Worm (Caenorhabditis elegans) whole organism, late embryonic: Measurements from ENCODE around the gene F09B12.5.

Source experiments
- C08G9.2 ChIP-seq: sonication (generic microtip); optimal IDR thresholded peaks from 2 replicates; lab custom pipeline; 2016; ENCODE audit warnings: mild to moderate bottlenecking, missing genetic modification characterization, moderate library complexity, missing compliant biosample characterization
- K02D7.2 ChIP-seq: sonication (generic microtip); optimal IDR thresholded peaks from 2 replicates; lab custom pipeline; 2017; ENCODE audit warnings: mild to moderate bottlenecking, missing genetic modification characterization, missing compliant biosample characterization
- T23F11.4 ChIP-seq: fragments of 200-800 bp; sonication (Bioruptor generic); optimal IDR thresholded peaks from 2 replicates; lab custom pipeline; 2018; ENCODE audit warnings: mild to moderate bottlenecking, missing genetic modification characterization, missing compliant biosample characterization
- Y22D7AL.16 ChIP-seq: sonication (generic microtip); optimal IDR thresholded peaks from 2 replicates; lab custom pipeline; 2016; ENCODE audit warnings: missing genetic modification characterization, missing compliant biosample characterization
- ahr-1 ChIP-seq: sonication (generic microtip); optimal IDR thresholded peaks from 2 replicates; lab custom pipeline; 2016; ENCODE audit warnings: missing genetic modification characterization, missing compliant biosample characterization
- ceh-18 ChIP-seq: sonication (generic microtip); optimal IDR thresholded peaks from 2 replicates; lab custom pipeline; 2016; ENCODE audit warnings: missing genetic modification characterization, missing compliant biosample characterization
- ceh-19 ChIP-seq: fragments of 200-800 bp; sonication (Bioruptor generic); optimal IDR thresholded peaks from 2 replicates; lab custom pipeline; 2018; ENCODE audit warnings: mild to moderate bottlenecking, missing genetic modification characterization, missing compliant biosample characterization
- ceh-24 ChIP-seq: sonication (generic microtip); optimal IDR thresholded peaks from 2 replicates; lab custom pipeline; 2016; ENCODE audit warnings: mild to moderate bottlenecking, missing genetic modification characterization, missing compliant biosample characterization
- ceh-31 ChIP-seq: sonication (generic microtip); optimal IDR thresholded peaks from 2 replicates; lab custom pipeline; 2016; ENCODE audit warnings: missing genetic modification characterization, missing compliant biosample characterization
- ceh-34 ChIP-seq: sonication (generic microtip); optimal IDR thresholded peaks from 2 replicates; lab custom pipeline; 2016; ENCODE audit warnings: mild to moderate bottlenecking, missing genetic modification characterization, missing compliant biosample characterization
- ceh-45 ChIP-seq: fragments of 200-800 bp; sonication (Bioruptor generic); IDR thresholded peaks from 2 replicates; pipeline ENCODE4 v1.3.6; 2022; ENCODE audit warnings: missing genetic modification reagents, missing genetic modification characterization, missing compliant biosample characterization
- che-1 ChIP-seq: sonication (generic microtip); optimal IDR thresholded peaks from 2 replicates; lab custom pipeline; 2016; ENCODE audit warnings: mild to moderate bottlenecking, missing genetic modification characterization, missing compliant biosample characterization
- dmd-4 ChIP-seq: sonication (generic microtip); optimal IDR thresholded peaks from 2 replicates; lab custom pipeline; 2016; ENCODE audit warnings: borderline replicate concordance, missing genetic modification characterization, missing compliant biosample characterization
- elt-2 ChIP-seq: sonication (generic microtip); optimal IDR thresholded peaks from 2 replicates; lab custom pipeline; 2016; ENCODE audit warnings: missing genetic modification reagents, missing genetic modification characterization, missing compliant biosample characterization
- elt-4 ChIP-seq: sonication (generic microtip); optimal IDR thresholded peaks from 2 replicates; lab custom pipeline; 2016; ENCODE audit warnings: missing genetic modification characterization, missing compliant biosample characterization
- fax-1 ChIP-seq: sonication (generic microtip); optimal IDR thresholded peaks from 2 replicates; lab custom pipeline; 2016; ENCODE audit warnings: missing genotype, missing genetic modification characterization, missing compliant biosample characterization
- fkh-6 ChIP-seq: sonication (generic microtip); optimal IDR thresholded peaks from 2 replicates; lab custom pipeline; 2016; ENCODE audit warnings: missing genetic modification characterization, missing compliant biosample characterization
- hlh-15 ChIP-seq: sonication (generic microtip); optimal IDR thresholded peaks from 2 replicates; lab custom pipeline; 2016; ENCODE audit warnings: missing genetic modification characterization, missing compliant biosample characterization
- hlh-30 ChIP-seq: sonication (generic microtip); optimal IDR thresholded peaks from 2 replicates; lab custom pipeline; 2017; ENCODE audit warnings: antibody characterized with exemption, missing genetic modification characterization, missing compliant biosample characterization; ENCODE audit not compliant: insufficient read depth
- hlh-6 ChIP-seq: sonication (generic microtip); optimal IDR thresholded peaks from 2 replicates; lab custom pipeline; 2016; ENCODE audit warnings: missing genotype, missing genetic modification characterization, missing compliant biosample characterization
- lim-6 ChIP-seq: sonication (generic microtip); optimal IDR thresholded peaks from 2 replicates; lab custom pipeline; 2016; ENCODE audit warnings: missing genetic modification characterization, missing compliant biosample characterization
- lin-11 ChIP-seq: fragments of 200-800 bp; sonication (Bioruptor generic); optimal IDR thresholded peaks from 2 replicates; lab custom pipeline; 2018; ENCODE audit warnings: mild to moderate bottlenecking, missing genetic modification characterization, missing compliant biosample characterization
- madf-2 ChIP-seq: sonication (generic microtip); optimal IDR thresholded peaks from 2 replicates; lab custom pipeline; 2017; ENCODE audit warnings: missing genetic modification characterization, missing compliant biosample characterization
- mec-3 ChIP-seq: sonication (generic microtip); optimal IDR thresholded peaks from 2 replicates; lab custom pipeline; 2016; ENCODE audit warnings: borderline replicate concordance, missing genetic modification characterization, missing compliant biosample characterization
- nfya-1 ChIP-seq: sonication (generic microtip); optimal IDR thresholded peaks from 2 replicates; lab custom pipeline; 2017; ENCODE audit warnings: missing genetic modification characterization, mild to moderate bottlenecking, missing compliant biosample characterization, antibody characterized with exemption, moderate library complexity
- npax-4 ChIP-seq: sonication (generic microtip); optimal IDR thresholded peaks from 2 replicates; lab custom pipeline; 2016; ENCODE audit warnings: missing genetic modification characterization, missing compliant biosample characterization
- pag-3 ChIP-seq: sonication (generic microtip); optimal IDR thresholded peaks from 2 replicates; lab custom pipeline; 2016; ENCODE audit warnings: missing compliant biosample characterization, missing genetic modification characterization, borderline replicate concordance
- pax-1 ChIP-seq: fragments of 150-350 bp; optimal IDR thresholded peaks from 2 replicates; lab custom pipeline; 2014; ENCODE audit warnings: missing biosample characterization, missing genetic modification characterization
- pha-4 ChIP-seq: fragments of 150-350 bp; optimal IDR thresholded peaks from 2 replicates; lab custom pipeline; 2018; ENCODE audit warnings: missing biosample characterization, missing genetic modification reagents, missing genetic modification characterization
- ref-2 ChIP-seq: sonication (generic microtip); optimal IDR thresholded peaks from 2 replicates; lab custom pipeline; 2016; ENCODE audit warnings: missing genetic modification characterization, missing compliant biosample characterization
- sox-4 ChIP-seq: sonication (generic microtip); optimal IDR thresholded peaks from 2 replicates; lab custom pipeline; 2017; ENCODE audit warnings: mild to moderate bottlenecking, missing genetic modification characterization, inconsistent platforms, missing compliant biosample characterization
- tbx-2 ChIP-seq: sonication (generic microtip); optimal IDR thresholded peaks from 2 replicates; lab custom pipeline; 2016; ENCODE audit warnings: missing genetic modification characterization, missing compliant biosample characterization
- tbx-7 ChIP-seq: sonication (generic microtip); optimal IDR thresholded peaks from 2 replicates; lab custom pipeline; 2016; ENCODE audit warnings: missing genotype, missing genetic modification characterization, missing compliant biosample characterization
- ttx-3 ChIP-seq: sonication (generic microtip); optimal IDR thresholded peaks from 2 replicates; lab custom pipeline; 2016; ENCODE audit warnings: missing genetic modification reagents, missing genetic modification characterization, missing compliant biosample characterization
- unc-3 ChIP-seq, 2 experiments: fragments of 200-800 bp in 1 of 2; sonication (Bioruptor generic) in 1 of 2; sonication (generic microtip) in 1 of 2; conservative IDR thresholded peaks in 1 of 2; optimal IDR thresholded peaks in 1 of 2; 2 replicates each; pipeline versions ENCODE4 v1.3.6 to Lab custom; 2016 to 2022; ENCODE audit warnings: missing compliant biosample characterization in 2 of 2, missing genetic modification characterization in 2 of 2, missing genetic modification reagents in 1 of 2
- unc-42 ChIP-seq: sonication (generic microtip); optimal IDR thresholded peaks from 2 replicates; lab custom pipeline; 2016; ENCODE audit warnings: missing genotype, missing genetic modification characterization, missing compliant biosample characterization
- unc-55 ChIP-seq: sonication (generic microtip); optimal IDR thresholded peaks from 2 replicates; lab custom pipeline; 2017; ENCODE audit warnings: missing biosample characterization, missing genetic modification reagents, missing genetic modification characterization
- zip-5 ChIP-seq: sonication (generic microtip); optimal IDR thresholded peaks from 2 replicates; lab custom pipeline; 2016; ENCODE audit warnings: missing genetic modification characterization, missing compliant biosample characterization

The F09B12.5 gene

ce11 chrX:15097763-15098162 is 13.3 kb downstream of the F09B12.5 start, which contains the start of gene F09B12.3:
Gene F09B12.3, minus strand, starts transcription at chrX:15097954.
- TF ChIP-seq C08G9.2 (tag; lab: Kevin White, UChicago) = no peak
- no peak for TF ChIP-seq pax-1
- TF ChIP-seq zip-5 = no peak
- no peak for TF ChIP-seq fkh-6
- peak; percentile 73 for TF ChIP-seq elt-2

ce11 chrX:15100369-15100963 is 16.0 kb downstream of the F09B12.5 start, which contains the start of gene dhhc-1:
Gene dhhc-1, minus strand, starts transcription at chrX:15100419.
- TF ChIP-seq unc-55 (GFP tag; lab: Kevin White, UChicago) = peak; percentile 40
- TF ChIP-seq ceh-19 (GFP tag; lab: Kevin White, UChicago) = no peak
- peak; percentile 4 for TF ChIP-seq unc-42
- peak; percentile 26 for TF ChIP-seq ceh-18 (tag; lab: Kevin White, UChicago)
- no peak for TF ChIP-seq ceh-45
- TF ChIP-seq fax-1 (tag; lab: Kevin White, UChicago) = no peak
- TF ChIP-seq nfya-1 (tag; lab: Kevin White, UChicago) = peak; percentile 59
- no peak for TF ChIP-seq hlh-15 (tag; lab: Kevin White, UChicago)
- no peak for TF ChIP-seq dmd-4
- TF ChIP-seq ceh-31 (tag; lab: Kevin White, UChicago) = peak; percentile 56
- no peak for TF ChIP-seq tbx-2 (tag; lab: Kevin White, UChicago)
- no peak for TF ChIP-seq ttx-3 (tag; lab: Kevin White, UChicago)

- TF ChIP-seq fax-1 (tag; lab: Kevin White, UChicago) (no peak), nfya-1 (tag; lab: Kevin White, UChicago) (no peak), lin-11 (no peak), sox-4 (no peak), mec-3 (tag; lab: Kevin White, UChicago) (no peak), madf-2 (tag; lab: Kevin White, UChicago) (no peak), ceh-18 (tag; lab: Kevin White, UChicago) (no peak), ref-2 (no peak), ttx-3 (tag; lab: Kevin White, UChicago) (no peak), tbx-2 (tag; lab: Kevin White, UChicago) (no peak)
These were observed 19.0 kb downstream of the F09B12.5 start for ce11 chrX:15103481-15103880.

ce11 chrX:15104963-15105493 is 20.5 kb downstream of the F09B12.5 start:
- no peak for TF ChIP-seq T23F11.4 (GFP tag; lab: Kevin White, UChicago)
- no peak for TF ChIP-seq dmd-4

- TF ChIP-seq Y22D7AL.16 (tag; lab: Kevin White, UChicago) (no peak), ref-2 (peak; percentile 21), tbx-7 (tag; lab: Kevin White, UChicago) (no peak), fkh-6 (peak; percentile 4), ahr-1 (no peak), C08G9.2 (tag; lab: Kevin White, UChicago) (peak; percentile 18)
These were observed 23.3 kb downstream of the F09B12.5 start, which contains the start of gene mlt-9 for ce11 chrX:15107747-15108252. Gene mlt-9, minus strand, starts transcription at chrX:15107797.

ce11 chrX:15112172-15112571 is 27.7 kb downstream of the F09B12.5 start:
- TF ChIP-seq unc-3 (GFP tag; conservative IDR thresholded peaks at IDR 0.05; lab: Robert Waterston, UW) (no peak), unc-3 (tag; optimal IDR thresholded peaks at IDR 0.05; lab: Kevin White, UChicago) (no peak), pag-3 (no peak), Y22D7AL.16 (tag; lab: Kevin White, UChicago) (no peak), lim-6 (no peak), che-1 (no peak), pha-4 (tag; lab: Kevin White, UChicago) (no peak), ahr-1 (no peak), npax-4 (tag; lab: Kevin White, UChicago) (no peak), ceh-24 (tag; lab: Kevin White, UChicago) (no peak), pax-1 (no peak), T23F11.4 (GFP tag; lab: Kevin White, UChicago) (no peak), mec-3 (tag; lab: Kevin White, UChicago) (no peak), K02D7.2 (no peak), ceh-34 (tag; lab: Kevin White, UChicago) (no peak), elt-4 (no peak), hlh-30 (no peak), hlh-6 (no peak)
- TF ChIP-seq, all 69 proteins: peak for 0
